Fruit fly (Drosophila melanogaster): ENCODE data around the gene Alg13.

DNA sequence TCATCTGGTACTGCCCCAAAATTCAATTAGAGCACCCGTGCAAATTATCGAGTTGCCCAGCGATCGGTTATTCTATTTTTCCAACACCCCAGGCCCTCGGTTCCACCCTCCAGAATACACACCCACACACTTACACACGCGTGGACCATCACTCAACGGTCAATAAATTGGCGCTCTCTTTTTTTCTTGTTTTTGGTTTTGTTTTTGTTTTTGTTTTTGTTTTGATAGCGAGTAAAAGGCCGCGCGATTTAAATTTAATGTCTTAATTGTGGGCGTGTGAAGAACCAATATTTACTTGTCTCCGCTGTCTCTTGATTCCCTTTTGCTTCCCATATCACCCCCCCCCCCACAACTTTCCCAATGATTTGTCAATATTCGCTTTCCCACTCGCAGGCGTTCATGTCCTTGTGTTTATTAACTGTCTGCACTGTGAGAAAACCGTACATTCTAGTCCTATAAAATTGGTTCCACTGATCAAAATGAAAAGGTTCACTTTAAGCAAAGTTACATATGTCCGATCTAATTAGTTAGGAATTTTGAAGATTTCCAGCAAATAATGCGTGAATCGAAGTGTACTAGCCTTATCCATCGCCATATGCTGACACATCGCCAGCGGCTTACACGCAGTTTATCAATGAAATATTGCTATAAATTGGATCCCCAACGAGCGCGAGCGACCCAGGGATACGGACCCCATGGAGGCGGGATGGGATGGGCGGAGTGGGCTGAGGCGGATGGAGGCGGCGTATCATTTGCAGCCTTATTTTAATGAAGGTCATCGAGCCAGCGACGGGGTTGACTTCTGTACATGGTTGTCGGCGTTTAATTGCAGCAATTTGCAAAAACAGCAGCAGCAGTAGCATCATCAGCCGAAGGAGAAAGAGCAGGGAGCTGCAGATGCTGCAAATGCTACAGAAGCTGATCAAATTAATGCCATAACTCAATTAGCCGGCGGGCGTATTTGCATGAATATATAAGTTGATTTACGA is 1.7 kb upstream of the Alg13 start:
- TF ChIP-seq CG8478 (optimal IDR thresholded peaks at IDR 0.05) = no peak
- TF ChIP-seq CTCF (optimal IDR thresholded peaks at IDR 0.05) = no peak
